Fruit fly (Drosophila melanogaster) Kc167 (cell line): Measurements from ENCODE around the gene CG46435.

Source experiments
- Myc ChIP-seq: fragments of >200 bp; optimal IDR thresholded peaks from 2 replicates; lab custom pipeline; 2017; ENCODE audit warnings: missing external identifiers
- h ChIP-seq: fragments of >200 bp; optimal IDR thresholded peaks from 3 replicates; lab custom pipeline; 2018; ENCODE audit warnings: missing external identifiers
- psq ChIP-seq: fragments of >200 bp; optimal IDR thresholded peaks from 2 replicates; lab custom pipeline; 2017; ENCODE audit warnings: missing external identifiers
- ttk ChIP-seq: sonication (Bioruptor generic); optimal IDR thresholded peaks from 2 replicates; lab custom pipeline; 2017; ENCODE audit warnings: missing external identifiers

DNA sequence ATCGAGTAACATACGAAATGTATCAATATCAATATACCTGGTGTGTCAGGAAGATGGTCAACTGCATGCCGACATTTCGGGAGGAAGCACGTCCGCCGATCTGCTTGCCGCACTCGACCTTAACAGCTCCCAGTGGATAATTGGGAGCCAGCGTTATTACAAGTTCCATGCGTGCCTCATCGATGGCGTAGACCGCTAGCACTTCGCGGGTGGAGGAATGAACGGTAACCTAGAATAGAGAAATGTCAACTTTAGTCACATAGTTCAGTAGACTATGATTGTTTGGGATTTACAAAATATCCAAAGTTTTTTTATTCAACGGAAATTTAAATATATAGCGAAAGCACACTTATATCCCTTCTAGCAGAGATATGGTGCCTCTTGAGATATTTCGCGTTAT is at the start of gene CG46435, which contains the start of gene Rcd7:
- TF ChIP-seq psq (no peak), ttk (no peak), h (lab: Kevin White, UChicago) (no peak), Myc (no peak)
